Worm (Caenorhabditis elegans) whole organism, L3 larva: ENCODE measurements around the gene T19H12.12.

Experiments
- R02D3.7 ChIP-seq: fragments of 150-350 bp; optimal IDR thresholded peaks from 2 replicates; lab custom pipeline; 2014; ENCODE audit warnings: missing biosample characterization, missing genetic modification characterization
- ZK546.5 ChIP-seq: sonication (generic microtip); optimal IDR thresholded peaks from 2 replicates; lab custom pipeline; 2017; ENCODE audit warnings: missing biosample characterization, missing genetic modification characterization
- aly-2 ChIP-seq: fragments of 150-350 bp; optimal IDR thresholded peaks from 2 replicates; lab custom pipeline; 2014; ENCODE audit warnings: missing biosample characterization, missing genetic modification characterization
- ama-1 ChIP-seq: fragments of 150-350 bp; optimal IDR thresholded peaks from 2 replicates; lab custom pipeline; 2018
- ceh-16 ChIP-seq: sonication (generic microtip); optimal IDR thresholded peaks from 2 replicates; lab custom pipeline; 2017; ENCODE audit warnings: missing biosample characterization, missing genetic modification characterization
- ceh-28 ChIP-seq: fragments of 150-350 bp; optimal IDR thresholded peaks from 2 replicates; lab custom pipeline; 2014; ENCODE audit warnings: missing biosample characterization, missing genetic modification reagents, missing genetic modification characterization
- ceh-82 ChIP-seq: fragments of 150-350 bp; optimal IDR thresholded peaks from 2 replicates; lab custom pipeline; 2014; ENCODE audit warnings: missing biosample characterization, missing genetic modification characterization
- egl-27 ChIP-seq: sonication (generic microtip); optimal IDR thresholded peaks from 4 replicates; lab custom pipeline; 2017; ENCODE audit warnings: missing biosample characterization, missing genetic modification reagents, missing genetic modification characterization
- elt-1 ChIP-seq: fragments of 150-350 bp; optimal IDR thresholded peaks from 2 replicates; lab custom pipeline; 2014; ENCODE audit warnings: missing biosample characterization, missing genetic modification characterization
- elt-2 ChIP-seq: sonication (generic microtip); optimal IDR thresholded peaks from 2 replicates; lab custom pipeline; 2016; ENCODE audit warnings: missing genetic modification reagents, mild to moderate bottlenecking, missing genetic modification characterization, missing compliant biosample characterization
- elt-3 ChIP-seq, 3 experiments: fragments of 150-350 bp in 1 of 3; sonication (generic microtip) in 2 of 3; optimal IDR thresholded peaks; 2 replicates in 2 of 3; 4 replicates in 1 of 3; lab custom pipeline; 2014 to 2017; ENCODE audit warnings: missing biosample characterization in 3 of 3, missing genetic modification characterization in 3 of 3
- fkh-10 ChIP-seq: sonication (generic microtip); optimal IDR thresholded peaks from 2 replicates; lab custom pipeline; 2017; ENCODE audit warnings: missing biosample characterization, missing genetic modification reagents, missing genetic modification characterization
- hmg-11 ChIP-seq: sonication (generic microtip); optimal IDR thresholded peaks from 2 replicates; lab custom pipeline; 2016; ENCODE audit warnings: missing genetic modification characterization, missing compliant biosample characterization
- jun-1 ChIP-seq: fragments of 150-350 bp; optimal IDR thresholded peaks from 2 replicates; lab custom pipeline; 2014; ENCODE audit warnings: missing biosample characterization, missing genetic modification reagents, missing genetic modification characterization
- lin-15B ChIP-seq: fragments of 150-350 bp; optimal IDR thresholded peaks from 2 replicates; lab custom pipeline; 2014; ENCODE audit warnings: missing biosample characterization, missing genetic modification characterization
- lin-39 ChIP-seq: fragments of 150-350 bp; optimal IDR thresholded peaks from 2 replicates; lab custom pipeline; 2018; ENCODE audit warnings: missing biosample characterization, missing genetic modification reagents, missing genetic modification characterization
- lsy-12 ChIP-seq: sonication (generic microtip); optimal IDR thresholded peaks from 2 replicates; lab custom pipeline; 2016; ENCODE audit warnings: mild to moderate bottlenecking, missing genetic modification characterization, missing compliant biosample characterization
- mdl-1 ChIP-seq: fragments of 150-350 bp; optimal IDR thresholded peaks from 2 replicates; lab custom pipeline; 2014; ENCODE audit warnings: missing biosample characterization, missing genetic modification characterization
- mml-1 ChIP-seq: fragments of 150-350 bp; sonication (generic microtip); optimal IDR thresholded peaks from 3 replicates; lab custom pipeline; 2014; ENCODE audit warnings: missing biosample characterization, missing genetic modification characterization
- nfya-1 ChIP-seq: sonication (generic microtip); optimal IDR thresholded peaks from 2 replicates; lab custom pipeline; 2017; ENCODE audit warnings: missing genetic modification characterization, mild to moderate bottlenecking, missing compliant biosample characterization, antibody characterized with exemption, moderate library complexity; ENCODE audit not compliant: insufficient read depth
- nhr-23 ChIP-seq: fragments of 150-350 bp; optimal IDR thresholded peaks from 2 replicates; lab custom pipeline; 2014; ENCODE audit warnings: missing biosample characterization, missing genetic modification reagents, missing genetic modification characterization
- nhr-237 ChIP-seq: fragments of 150-350 bp; optimal IDR thresholded peaks from 2 replicates; lab custom pipeline; 2014; ENCODE audit warnings: missing biosample characterization, missing genetic modification characterization
- nhr-25 ChIP-seq: sonication (generic microtip); optimal IDR thresholded peaks from 2 replicates; lab custom pipeline; 2017; ENCODE audit warnings: missing biosample characterization, missing genetic modification characterization
- nhr-28 ChIP-seq: fragments of 150-350 bp; optimal IDR thresholded peaks from 2 replicates; lab custom pipeline; 2014; ENCODE audit warnings: missing biosample characterization, missing genetic modification characterization
- nhr-43 ChIP-seq: sonication (generic microtip); optimal IDR thresholded peaks from 2 replicates; lab custom pipeline; 2016; ENCODE audit warnings: mild to moderate bottlenecking, missing genetic modification characterization, missing compliant biosample characterization; ENCODE audit not compliant: poor library complexity, severe bottlenecking
- nhr-67 ChIP-seq: fragments of 150-350 bp; optimal IDR thresholded peaks from 2 replicates; lab custom pipeline; 2014; ENCODE audit warnings: missing biosample characterization, missing genetic modification characterization
- pha-4 ChIP-seq: fragments of 150-350 bp; optimal IDR thresholded peaks from 2 replicates; lab custom pipeline; 2014; ENCODE audit warnings: missing biosample characterization, missing genetic modification reagents, missing genetic modification characterization
- sea-2 ChIP-seq: fragments of 150-350 bp; sonication (generic microtip); optimal IDR thresholded peaks from 4 replicates; lab custom pipeline; 2014; ENCODE audit warnings: missing biosample characterization, missing genetic modification reagents, missing genetic modification characterization
- skn-1 ChIP-seq: fragments of 150-350 bp; optimal IDR thresholded peaks from 2 replicates; lab custom pipeline; 2014; ENCODE audit warnings: missing biosample characterization, missing genetic modification characterization
- snpc-4 ChIP-seq: fragments of 150-350 bp; optimal IDR thresholded peaks from 2 replicates; lab custom pipeline; 2014; ENCODE audit warnings: missing biosample characterization, missing genetic modification characterization
- tbx-2 ChIP-seq: sonication (generic microtip); optimal IDR thresholded peaks from 2 replicates; lab custom pipeline; 2016; ENCODE audit warnings: mild to moderate bottlenecking, missing genetic modification characterization, missing compliant biosample characterization
- unc-39 ChIP-seq: sonication (generic microtip); optimal IDR thresholded peaks from 4 replicates; lab custom pipeline; 2017; ENCODE audit warnings: missing biosample characterization, missing genetic modification characterization
- unc-62 ChIP-seq: fragments of 150-350 bp; sonication (generic microtip); optimal IDR thresholded peaks from 4 replicates; lab custom pipeline; 2014; ENCODE audit warnings: missing biosample characterization, missing genetic modification reagents, missing genetic modification characterization
- ztf-4 ChIP-seq: fragments of 150-350 bp; optimal IDR thresholded peaks from 2 replicates; lab custom pipeline; 2014; ENCODE audit warnings: missing biosample characterization, missing genetic modification characterization

Gene T19H12.12

ce11 chrV:4847424-4847823 lies 37.2 kb upstream of the T19H12.12 start, which contains the start of gene abhd-5.1:
Gene abhd-5.1 (plus strand): TSS chrV:4847653.
- TF ChIP-seq lin-39 (tag; lab: Kevin White, UChicago) (no peak), pha-4 (peak; percentile 63), unc-39 (tag; lab: Kevin White, UChicago) (no peak), ZK546.5 (tag; lab: Kevin White, UChicago) (no peak), hmg-11 (tag; lab: Kevin White, UChicago) (no peak), aly-2 (tag; lab: Kevin White, UChicago) (no peak), snpc-4 (tag; lab: Kevin White, UChicago) (no peak), ceh-82 (tag; lab: Kevin White, UChicago) (no peak), nhr-25 (tag; lab: Kevin White, UChicago) (no peak), elt-2 (tag; lab: Kevin White, UChicago) (peak; percentile 7), ceh-28 (tag; lab: Kevin White, UChicago) (no peak), R02D3.7 (tag; lab: Kevin White, UChicago) (no peak)

ce11 chrV:4850446-4850845 lies 34.1 kb upstream of the T19H12.12 start:
- TF ChIP-seq unc-62 (GFP tag; lab: Kevin White, UChicago) (no peak), nhr-237 (tag; lab: Kevin White, UChicago) (no peak), fkh-10 (no peak)

- TF ChIP-seq nhr-43 (tag; lab: Kevin White, UChicago) (no peak), ZK546.5 (tag; lab: Kevin White, UChicago) (no peak)
These were observed 33.5 kb upstream of the T19H12.12 start, which contains the start of gene nex-4 for ce11 chrV:4851138-4851537. Gene nex-4 (plus strand): TSS chrV:4851438.

DNA sequence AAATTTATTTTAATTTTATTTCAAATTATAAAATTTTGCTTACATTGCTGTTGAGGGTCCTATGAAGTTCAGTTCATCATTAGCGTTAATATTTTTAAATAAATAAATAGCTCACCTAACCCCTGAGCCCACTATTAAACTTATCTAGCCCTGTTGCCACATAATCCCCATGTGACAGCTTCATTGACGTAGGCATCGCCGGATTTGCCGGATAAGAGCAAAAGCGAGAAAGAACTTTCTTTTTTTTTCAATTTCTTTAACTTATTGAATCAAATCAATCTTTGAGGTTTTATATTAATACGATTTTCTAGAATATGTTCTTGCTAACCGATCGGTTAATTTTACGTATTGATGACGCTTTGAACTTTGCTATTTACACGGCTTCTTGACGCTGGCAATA lies 32.6 kb upstream of the T19H12.12 start:
- TF ChIP-seq nhr-67 (tag; lab: Kevin White, UChicago) = no peak
- no peak for TF ChIP-seq ceh-28 (tag; lab: Kevin White, UChicago)
- TF ChIP-seq nhr-25 (tag; lab: Kevin White, UChicago) = no peak
- TF ChIP-seq nhr-28 = no peak
- no peak for TF ChIP-seq egl-27
- TF ChIP-seq nhr-43 (tag; lab: Kevin White, UChicago) = no peak
- no peak for TF ChIP-seq mdl-1
- TF ChIP-seq, all 47 proteins: peak for 0

DNA sequence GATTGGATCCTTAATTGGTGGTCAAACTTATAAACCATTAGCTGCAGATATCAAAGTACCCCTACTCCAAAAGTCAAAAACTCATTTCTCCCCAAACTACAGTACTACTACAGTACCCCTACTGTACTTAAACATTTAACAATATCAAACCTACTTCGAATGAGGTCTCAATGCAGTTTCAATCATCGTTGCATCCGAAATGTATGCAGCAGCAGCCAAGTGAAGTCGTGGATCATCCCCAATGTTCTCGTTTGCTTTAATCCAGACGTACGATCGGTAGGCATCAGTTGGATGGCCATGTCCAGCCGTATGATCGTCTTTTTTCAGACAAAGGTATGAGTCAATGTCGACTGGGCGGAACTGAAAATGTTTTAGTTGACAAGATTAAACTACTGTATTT lies 27.0 kb upstream of the T19H12.12 start:
- TF ChIP-seq elt-2 (tag; lab: Kevin White, UChicago) = no peak
- TF ChIP-seq lin-39 (tag; lab: Kevin White, UChicago) = no peak
- no peak for TF ChIP-seq nhr-25 (tag; lab: Kevin White, UChicago)
- TF ChIP-seq nfya-1 (tag; lab: Kevin White, UChicago) = no peak
- TF ChIP-seq aly-2 (tag; lab: Kevin White, UChicago) = no peak
- TF ChIP-seq R02D3.7 (tag; lab: Kevin White, UChicago) = no peak
- no peak for TF ChIP-seq ama-1
- no peak for TF ChIP-seq ceh-82 (tag; lab: Kevin White, UChicago)
- no peak for TF ChIP-seq ceh-16 (tag; lab: Kevin White, UChicago)
- no peak for TF ChIP-seq lsy-12 (tag; lab: Kevin White, UChicago)
- no peak for TF ChIP-seq nhr-237 (tag; lab: Kevin White, UChicago)
- TF ChIP-seq jun-1 = no peak
- no peak for TF ChIP-seq skn-1 (tag; lab: Kevin White, UChicago)
- no peak for TF ChIP-seq lin-15B (tag; lab: Kevin White, UChicago)
- TF ChIP-seq ceh-28 (tag; lab: Kevin White, UChicago) = no peak
- no peak for TF ChIP-seq sea-2 (GFP tag; lab: Kevin White, UChicago)
- TF ChIP-seq fkh-10 = no peak
- TF ChIP-seq ztf-4 = no peak
- TF ChIP-seq elt-3 (tag; optimal IDR thresholded peaks at IDR 0.05; lab: Kevin White, UChicago) = no peak

ce11 chrV:4860525-4860924 lies 24.1 kb upstream of the T19H12.12 start:
- TF ChIP-seq nhr-25 (tag; lab: Kevin White, UChicago) (peak; percentile 7), nhr-23 (tag; lab: Kevin White, UChicago) (peak; percentile 1), tbx-2 (tag; lab: Kevin White, UChicago) (no peak), lin-15B (tag; lab: Kevin White, UChicago) (no peak), elt-1 (tag; lab: Kevin White, UChicago) (no peak), nfya-1 (tag; lab: Kevin White, UChicago) (peak; percentile 53), jun-1 (no peak), hmg-11 (tag; lab: Kevin White, UChicago) (peak; percentile 30), mml-1 (tag; lab: Kevin White, UChicago) (no peak)
